Fruit fly (Drosophila melanogaster) whole organism, embryonic: Measurements from ENCODE around the gene ND-B17.

Experiments used
- B-H1 ChIP-seq: fragments of 200-800 bp; sonication (Bioruptor generic); IDR thresholded peaks from 3 replicates; pipeline ENCODE4 v1.3.6; 2022; ENCODE audit warnings: missing biosample characterization, missing genetic modification characterization
- CG10565 ChIP-seq: fragments of 200-800 bp; sonication (Bioruptor generic); optimal IDR thresholded peaks from 3 replicates; lab custom pipeline; 2016; ENCODE audit warnings: missing biosample characterization, mild to moderate bottlenecking, missing genetic modification characterization
- CG11093 ChIP-seq: fragments of 200-800 bp; sonication (Bioruptor generic); IDR thresholded peaks from 3 replicates; pipeline ENCODE4 v1.3.6; 2022; ENCODE audit warnings: missing biosample characterization, missing genetic modification characterization
- CG11696 ChIP-seq: fragments of 200-800 bp; sonication (Bioruptor generic); IDR thresholded peaks from 2 replicates; pipeline ENCODE4 v1.3.6; 2022; ENCODE audit warnings: missing biosample characterization, missing genetic modification characterization
- CG12104 ChIP-seq: fragments of 200-800 bp; sonication (Bioruptor generic); optimal IDR thresholded peaks from 3 replicates; lab custom pipeline; 2016; ENCODE audit warnings: missing biosample characterization, missing genetic modification characterization
- CG12942 ChIP-seq: fragments of 200-800 bp; sonication (Bioruptor generic); optimal IDR thresholded peaks from 3 replicates; lab custom pipeline; 2016; ENCODE audit warnings: missing biosample characterization, missing genetic modification characterization
- CG13624 ChIP-seq: fragments of 200-800 bp; sonication (Bioruptor generic); optimal IDR thresholded peaks from 2 replicates; lab custom pipeline; 2016; ENCODE audit warnings: missing biosample characterization, missing genetic modification characterization
- CG14710 ChIP-seq: fragments of 200-800 bp; sonication (Bioruptor generic); optimal IDR thresholded peaks from 3 replicates; lab custom pipeline; 2019; ENCODE audit warnings: missing biosample characterization, mild to moderate bottlenecking, missing genetic modification characterization, moderate library complexity
- CG16815 ChIP-seq: fragments of 200-800 bp; sonication (Bioruptor generic); optimal IDR thresholded peaks from 3 replicates; lab custom pipeline; 2017; ENCODE audit warnings: missing biosample characterization, mild to moderate bottlenecking, missing genetic modification characterization
- CG2120 ChIP-seq: fragments of 200-800 bp; sonication (Bioruptor generic); optimal IDR thresholded peaks from 3 replicates; lab custom pipeline; 2016; ENCODE audit warnings: missing biosample characterization, missing genetic modification characterization
- CG30020 ChIP-seq: fragments of 200-800 bp; optimal IDR thresholded peaks from 2 replicates; lab custom pipeline; 2019; ENCODE audit warnings: missing biosample characterization, mild to moderate bottlenecking, missing genetic modification characterization, moderate library complexity
- CG3065 ChIP-seq: fragments of 200-800 bp; sonication (Bioruptor generic); optimal IDR thresholded peaks from 2 replicates; lab custom pipeline; 2016; ENCODE audit warnings: missing biosample characterization, missing genetic modification characterization
- CG32767 ChIP-seq: fragments of 200-800 bp; sonication (Bioruptor generic); IDR thresholded peaks from 2 replicates; pipeline ENCODE4 v1.3.6; 2022; ENCODE audit warnings: missing biosample characterization, missing genetic modification characterization
- CG6654 ChIP-seq: fragments of 200-800 bp; sonication (Bioruptor generic); optimal IDR thresholded peaks from 2 replicates; lab custom pipeline; 2017; ENCODE audit warnings: missing biosample characterization, mild to moderate bottlenecking, missing genetic modification characterization
- CG6854 ChIP-seq: fragments of 200-800 bp; sonication (Bioruptor generic); optimal IDR thresholded peaks from 3 replicates; lab custom pipeline; 2017; ENCODE audit warnings: missing biosample characterization, mild to moderate bottlenecking, missing genetic modification characterization
- D19A ChIP-seq: fragments of 200-800 bp; optimal IDR thresholded peaks from 3 replicates; lab custom pipeline; 2019; ENCODE audit warnings: missing biosample characterization, mild to moderate bottlenecking, missing genetic modification characterization, moderate library complexity
- Fer3 ChIP-seq: fragments of 200-800 bp; sonication (Bioruptor generic); optimal IDR thresholded peaks from 2 replicates; lab custom pipeline; 2018; ENCODE audit warnings: missing biosample characterization, mild to moderate bottlenecking, missing genetic modification characterization, moderate library complexity
- Lpt ChIP-seq: fragments of >200 bp; optimal IDR thresholded peaks from 2 replicates; lab custom pipeline; 2018; ENCODE audit warnings: missing biosample characterization, missing genetic modification characterization
- MTF-1 ChIP-seq: fragments of 200-800 bp; sonication (Bioruptor generic); optimal IDR thresholded peaks from 2 replicates; lab custom pipeline; 2018; ENCODE audit warnings: missing biosample characterization, mild to moderate bottlenecking, missing genetic modification characterization, borderline replicate concordance
- Myb ChIP-seq: fragments of 200-800 bp; sonication (Bioruptor generic); optimal IDR thresholded peaks from 2 replicates; lab custom pipeline; 2016; ENCODE audit warnings: missing biosample characterization, missing genetic modification characterization
- NC2α ChIP-seq: fragments of 200-800 bp; sonication (Bioruptor generic); optimal IDR thresholded peaks from 2 replicates; lab custom pipeline; 2016; ENCODE audit warnings: missing biosample characterization, missing genetic modification characterization
- Nf-YA ChIP-seq: fragments of 200-800 bp; sonication (Bioruptor generic); IDR thresholded peaks from 2 replicates; pipeline ENCODE4 v1.3.6; 2022; ENCODE audit warnings: missing biosample characterization, missing genetic modification characterization
- Nf-YC ChIP-seq: fragments of 200-800 bp; optimal IDR thresholded peaks from 3 replicates; lab custom pipeline; 2019; ENCODE audit warnings: missing biosample characterization, mild to moderate bottlenecking, missing genetic modification characterization, moderate library complexity
- Spps ChIP-seq: fragments of 200-800 bp; sonication (Bioruptor generic); optimal IDR thresholded peaks from 2 replicates; lab custom pipeline; 2018; ENCODE audit warnings: missing biosample characterization, mild to moderate bottlenecking, missing genetic modification characterization
- Sry-δ ChIP-seq: fragments of 200-800 bp; sonication (Bioruptor generic); optimal IDR thresholded peaks from 2 replicates; lab custom pipeline; 2016; ENCODE audit warnings: missing biosample characterization, missing genetic modification characterization
- Tbp ChIP-seq: fragments of >200 bp; optimal IDR thresholded peaks from 2 replicates; lab custom pipeline; 2018; ENCODE audit warnings: missing biosample characterization, missing genetic modification characterization
- Xbp1 ChIP-seq: fragments of 200-800 bp; sonication (Bioruptor generic); optimal IDR thresholded peaks from 3 replicates; lab custom pipeline; 2016; ENCODE audit warnings: missing biosample characterization, mild to moderate bottlenecking, missing genetic modification characterization
- bsh ChIP-seq, 2 experiments: fragments of 200-800 bp; sonication (Bioruptor generic); optimal IDR thresholded peaks; 2 replicates each; lab custom pipeline; 2017 to 2018; ENCODE audit warnings: mild to moderate bottlenecking in 2 of 2, missing biosample characterization in 2 of 2, missing genetic modification characterization in 2 of 2, moderate library complexity in 1 of 2
- cad ChIP-seq: fragments of >200 bp; optimal IDR thresholded peaks from 2 replicates; lab custom pipeline; 2017; ENCODE audit warnings: missing biosample characterization, missing genetic modification characterization
- caup ChIP-seq: fragments of 200-800 bp; sonication (Bioruptor generic); optimal IDR thresholded peaks from 3 replicates; lab custom pipeline; 2017; ENCODE audit warnings: missing biosample characterization, mild to moderate bottlenecking, missing genetic modification characterization, moderate library complexity; ENCODE audit not compliant: severe bottlenecking
- cwo ChIP-seq: fragments of 200-800 bp; sonication (Bioruptor generic); optimal IDR thresholded peaks from 3 replicates; lab custom pipeline; 2017; ENCODE audit warnings: missing biosample characterization, missing genetic modification characterization, mild to moderate bottlenecking, moderate library complexity, missing genetic modification reagents
- danr ChIP-seq: fragments of 200-800 bp; sonication (Bioruptor generic); IDR thresholded peaks from 2 replicates; pipeline ENCODE4 v1.3.6; 2022; ENCODE audit warnings: missing biosample characterization, missing genetic modification characterization
- eve ChIP-seq, 2 experiments: fragments of >200 bp; optimal IDR thresholded peaks; 2 replicates each; lab custom pipeline; 2017; ENCODE audit warnings: missing biosample characterization in 2 of 2, missing genetic modification characterization in 2 of 2
- fd3F ChIP-seq: fragments of 200-800 bp; sonication (Bioruptor generic); optimal IDR thresholded peaks from 2 replicates; lab custom pipeline; 2018; ENCODE audit warnings: missing biosample characterization, mild to moderate bottlenecking, missing genetic modification characterization, moderate library complexity
- ftz-f1 ChIP-seq: fragments of 200-800 bp; sonication (Bioruptor generic); optimal IDR thresholded peaks from 2 replicates; lab custom pipeline; 2016; ENCODE audit warnings: missing biosample characterization, missing genetic modification characterization
- gsb-n ChIP-seq: fragments of 200-800 bp; sonication (Bioruptor generic); optimal IDR thresholded peaks from 3 replicates; lab custom pipeline; 2018; ENCODE audit warnings: missing biosample characterization, mild to moderate bottlenecking, missing genetic modification characterization
- kay ChIP-seq: fragments of 200-800 bp; sonication (Bioruptor generic); optimal IDR thresholded peaks from 2 replicates; lab custom pipeline; 2016; ENCODE audit warnings: missing biosample characterization, missing genetic modification characterization
- lbe ChIP-seq: fragments of 200-800 bp; sonication (Bioruptor generic); optimal IDR thresholded peaks from 2 replicates; lab custom pipeline; 2016; ENCODE audit warnings: missing biosample characterization, mild to moderate bottlenecking, missing genetic modification characterization
- lilli ChIP-seq: fragments of 200-800 bp; sonication (Bioruptor generic); optimal IDR thresholded peaks from 3 replicates; lab custom pipeline; 2016; ENCODE audit warnings: missing biosample characterization, missing genetic modification characterization
- nau ChIP-seq: fragments of 200-800 bp; sonication (Bioruptor generic); optimal IDR thresholded peaks from 3 replicates; lab custom pipeline; 2017; ENCODE audit warnings: missing biosample characterization, mild to moderate bottlenecking, missing genetic modification characterization, missing genetic modification reagents
- nerfin-1 ChIP-seq: fragments of 200-800 bp; sonication (Bioruptor generic); optimal IDR thresholded peaks from 3 replicates; lab custom pipeline; 2019; ENCODE audit warnings: missing biosample characterization, mild to moderate bottlenecking, missing genetic modification characterization, moderate library complexity
- peb ChIP-seq: fragments of 200-800 bp; sonication (Bioruptor generic); IDR thresholded peaks from 2 replicates; pipeline ENCODE4 v1.3.6; 2022; ENCODE audit warnings: missing biosample characterization, missing genetic modification characterization
- pum ChIP-seq: fragments of 200-800 bp; sonication (Bioruptor generic); optimal IDR thresholded peaks from 2 replicates; lab custom pipeline; 2016; ENCODE audit warnings: missing biosample characterization, missing genetic modification characterization
- rib ChIP-seq: fragments of 200-800 bp; sonication (Bioruptor generic); IDR thresholded peaks from 2 replicates; pipeline ENCODE4 v1.3.6; 2022; ENCODE audit warnings: missing biosample characterization, missing genetic modification characterization
- schlank ChIP-seq: fragments of 200-800 bp; sonication (Bioruptor generic); optimal IDR thresholded peaks from 2 replicates; lab custom pipeline; 2018; ENCODE audit warnings: missing biosample characterization, mild to moderate bottlenecking, missing genetic modification characterization
- scrt ChIP-seq: fragments of 200-800 bp; sonication (Bioruptor generic); optimal IDR thresholded peaks from 2 replicates; lab custom pipeline; 2018; ENCODE audit warnings: missing biosample characterization, mild to moderate bottlenecking, missing genetic modification characterization, moderate library complexity
- sens ChIP-seq: fragments of 200-800 bp; sonication (Bioruptor generic); peaks from one replicate; lab custom pipeline; 2016; ENCODE audit warnings: missing biosample characterization, missing genetic modification characterization
- seq ChIP-seq: fragments of 200-800 bp; sonication (Bioruptor generic); IDR thresholded peaks from 2 replicates; pipeline ENCODE4 v1.3.6; 2022; ENCODE audit warnings: missing biosample characterization, missing genetic modification characterization
- ssp ChIP-seq: fragments of 200-800 bp; sonication (Bioruptor generic); IDR thresholded peaks from 2 replicates; pipeline ENCODE4 v1.3.6; 2022; ENCODE audit warnings: missing biosample characterization, missing genetic modification characterization
- tna ChIP-seq: fragments of 200-800 bp; sonication (Bioruptor generic); IDR thresholded peaks from 2 replicates; pipeline ENCODE4 v1.3.6; 2022; ENCODE audit warnings: missing biosample characterization, missing genetic modification characterization; ENCODE audit not compliant: partially characterized antibody
- trh ChIP-seq: fragments of 200-800 bp; sonication (Bioruptor generic); optimal IDR thresholded peaks from 2 replicates; lab custom pipeline; 2016; ENCODE audit warnings: missing biosample characterization, missing genetic modification characterization
- zfh1 ChIP-seq: fragments of 200-800 bp; sonication (Bioruptor generic); IDR thresholded peaks from 3 replicates; pipeline ENCODE4 v1.3.6; 2022; ENCODE audit warnings: missing biosample characterization, missing genetic modification characterization

ND-B17 gene

dm6 chr2L:15762466-15762865 lies 11.6 kb upstream of the ND-B17 start, which contains the start of gene Gli (continued):
- TF ChIP-seq cwo (GFP tag; lab: Kevin White, UChicago) = peak; percentile 8
- TF ChIP-seq nau = no peak
- TF ChIP-seq gsb-n (tag; lab: Kevin White, UChicago) = no peak
- no peak for TF ChIP-seq lilli (GFP tag; lab: Kevin White, UChicago)
- TF ChIP-seq CG2120 = peak; percentile 1
- TF ChIP-seq Xbp1 (GFP tag; lab: Kevin White, UChicago) = no peak
- no peak for TF ChIP-seq CG30020 (tag; lab: Kevin White, UChicago)
- TF ChIP-seq nerfin-1 (tag; lab: Kevin White, UChicago) = no peak
- TF ChIP-seq cad (GFP tag; lab: Kevin White, UChicago) = no peak
- no peak for TF ChIP-seq Fer3 (tag; lab: Kevin White, UChicago)
- TF ChIP-seq CG3065 (GFP tag; lab: Kevin White, UChicago) = no peak
- peak; percentile 28 for TF ChIP-seq CG6854 (GFP tag; lab: Kevin White, UChicago)
- TF ChIP-seq ftz-f1 = peak; percentile 69
- no peak for TF ChIP-seq ssp (GFP tag; lab: Robert Waterston, UW)
- TF ChIP-seq schlank (tag; lab: Kevin White, UChicago) = no peak
- no peak for TF ChIP-seq CG32767 (GFP tag; lab: Robert Waterston, UW)
- no peak for TF ChIP-seq trh (GFP tag; lab: Kevin White, UChicago)
- no peak for TF ChIP-seq CG6654 (GFP tag; lab: Kevin White, UChicago)
- TF ChIP-seq eve (GFP tag; optimal IDR thresholded peaks at IDR 0.05; lab: Kevin White, UChicago) = no peak
- TF ChIP-seq sens = peak; percentile 64
- TF ChIP-seq Spps (tag; lab: Kevin White, UChicago) = no peak
- TF ChIP-seq CG10565 (GFP tag; lab: Kevin White, UChicago) = no peak
- no peak for TF ChIP-seq NC2α
- TF ChIP-seq CG13624 (GFP tag; lab: Kevin White, UChicago) = peak; percentile 27
- TF ChIP-seq Nf-YA (GFP tag; lab: Robert Waterston, UW) = peak; percentile 28; the same call in 1 of the 2 replicates
- TF ChIP-seq peb (GFP tag; lab: Robert Waterston, UW) = no peak
- TF ChIP-seq D19A (tag; lab: Kevin White, UChicago) = no peak
- no peak; the same call in 2 of the 3 replicates for TF ChIP-seq B-H1 (GFP tag; lab: Robert Waterston, UW)
- no peak for TF ChIP-seq danr (GFP tag; lab: Robert Waterston, UW)
- no peak for TF ChIP-seq fd3F
- TF ChIP-seq Sry-δ (GFP tag; lab: Kevin White, UChicago) = no peak
- peak in 1 of 2 experiments; percentile 13 for TF ChIP-seq bsh (GFP tag; optimal IDR thresholded peaks at IDR 0.05; lab: Kevin White, UChicago)
- TF ChIP-seq caup (GFP tag; lab: Kevin White, UChicago) = peak; percentile 51
- TF ChIP-seq kay = peak; percentile 21
- TF ChIP-seq Nf-YC (tag; lab: Kevin White, UChicago) = peak; percentile 62
- TF ChIP-seq scrt (GFP tag; lab: Kevin White, UChicago) = no peak
- peak; percentile 68 for TF ChIP-seq tna
- peak; percentile 76 for TF ChIP-seq MTF-1 (GFP tag; lab: Kevin White, UChicago)
- peak; percentile 57; the same call in 2 of the 3 replicates for TF ChIP-seq zfh1 (GFP tag; lab: Robert Waterston, UW)
- TF ChIP-seq CG16815 (GFP tag; lab: Kevin White, UChicago) = no peak
- no peak for TF ChIP-seq Tbp (GFP tag; lab: Kevin White, UChicago)
- no peak for TF ChIP-seq Lpt
- 0 out of 2 replicates have a peak, but pooled peaks have one; percentile 21 for TF ChIP-seq CG11696 (GFP tag; lab: Robert Waterston, UW)
- no peak for TF ChIP-seq CG12942 (GFP tag; lab: Kevin White, UChicago)
- no peak for TF ChIP-seq CG12104 (GFP tag; lab: Kevin White, UChicago)
- TF ChIP-seq rib (GFP tag; lab: Robert Waterston, UW) = peak; percentile 73; the same call in 1 of the 2 replicates
- no peak for TF ChIP-seq CG11093 (GFP tag; lab: Robert Waterston, UW)
- peak; percentile 9 for TF ChIP-seq pum (GFP tag; lab: Kevin White, UChicago)
- peak; percentile 50; the same call in 1 of the 2 replicates for TF ChIP-seq seq (GFP tag; lab: Robert Waterston, UW)
- no peak for TF ChIP-seq CG14710
- no peak for TF ChIP-seq lbe
- peak; percentile 60 for TF ChIP-seq Myb (GFP tag; lab: Kevin White, UChicago)
